Worm (Caenorhabditis elegans) whole organism, L4 larva: ENCODE results near the gene pzf-1.

ENCODE experiments used
- F44E2.7 ChIP-seq: fragments of 200-800 bp; sonication (Bioruptor generic); IDR thresholded peaks from 2 replicates; pipeline ENCODE4 v2.1.2; 2022; ENCODE audit warnings: missing genetic modification characterization, missing compliant biosample characterization
- ces-1 ChIP-seq: fragments of 150-350 bp; sonication (generic microtip); optimal IDR thresholded peaks from 4 replicates; lab custom pipeline; 2014; ENCODE audit warnings: missing biosample characterization, missing genetic modification reagents, missing genetic modification characterization
- fkh-10 ChIP-seq: fragments of 150-350 bp; optimal IDR thresholded peaks from 2 replicates; lab custom pipeline; 2014; ENCODE audit warnings: missing biosample characterization, missing genetic modification reagents, missing genetic modification characterization
- nhr-25 ChIP-seq: sonication (generic microtip); optimal IDR thresholded peaks from 2 replicates; lab custom pipeline; 2017; ENCODE audit warnings: missing genetic modification characterization, mild to moderate bottlenecking, missing compliant biosample characterization, antibody characterized with exemption, moderate library complexity, borderline replicate concordance; ENCODE audit not compliant: insufficient read depth

ce11 chrV:15970820-15971219 lies 42.6 kb upstream of the pzf-1 start:
- no peak for TF ChIP-seq ces-1
- no peak for TF ChIP-seq F44E2.7 (GFP tag; lab: Robert Waterston, UW)
- no peak for TF ChIP-seq fkh-10 (GFP tag; lab: Kevin White, UChicago)
- TF ChIP-seq nhr-25 (tag; lab: Kevin White, UChicago): no peak
